Worm (Caenorhabditis elegans) whole organism, L1 larva: ENCODE results near the gene T19H12.2.

Source experiments
- C04F5.9 ChIP-seq: sonication (generic microtip); optimal IDR thresholded peaks from 2 replicates; lab custom pipeline; 2016; ENCODE audit warnings: missing genetic modification characterization, missing compliant biosample characterization
- C16A3.4 ChIP-seq: fragments of 150-350 bp; optimal IDR thresholded peaks from 2 replicates; lab custom pipeline; 2014; ENCODE audit warnings: missing biosample characterization, missing genetic modification characterization
- aly-2 ChIP-seq: fragments of 150-350 bp; optimal IDR thresholded peaks from 2 replicates; lab custom pipeline; 2014; ENCODE audit warnings: missing biosample characterization, missing genetic modification characterization
- ceh-63 ChIP-seq: fragments of 200-800 bp; sonication (Bioruptor generic); optimal IDR thresholded peaks from 2 replicates; lab custom pipeline; 2018; ENCODE audit warnings: mild to moderate bottlenecking, missing genetic modification characterization, missing compliant biosample characterization
- ceh-82 ChIP-seq, 3 experiments: fragments of 150-350 bp in 1 of 3; sonication (generic microtip) in 2 of 3; optimal IDR thresholded peaks; 2 replicates each; lab custom pipeline; 2014 to 2017; ENCODE audit warnings: missing biosample characterization in 3 of 3, missing genetic modification characterization in 3 of 3
- ceh-90 ChIP-seq: sonication (generic microtip); optimal IDR thresholded peaks from 2 replicates; lab custom pipeline; 2016; ENCODE audit warnings: missing genetic modification characterization, missing compliant biosample characterization
- dpl-1 ChIP-seq, 3 experiments: fragments of 150-350 bp in 2 of 3; sonication (generic microtip) in 1 of 3; optimal IDR thresholded peaks; 2 replicates each; lab custom pipeline; 2014 to 2017; ENCODE audit warnings: missing biosample characterization in 3 of 3, missing genetic modification characterization in 3 of 3, missing genetic modification reagents in 3 of 3
- dsc-1 ChIP-seq: sonication (generic microtip); optimal IDR thresholded peaks from 2 replicates; lab custom pipeline; 2016; ENCODE audit warnings: mild to moderate bottlenecking, missing genetic modification characterization, missing compliant biosample characterization
- egl-13 ChIP-seq: sonication (generic microtip); optimal IDR thresholded peaks from 2 replicates; lab custom pipeline; 2016; ENCODE audit warnings: missing genotype, missing genetic modification reagents, missing genetic modification characterization, missing compliant biosample characterization
- egl-27 ChIP-seq, 2 experiments: fragments of 150-350 bp in 1 of 2; sonication (generic microtip); optimal IDR thresholded peaks; 3 replicates each; lab custom pipeline; 2017 to 2018; ENCODE audit warnings: missing biosample characterization in 2 of 2, missing genetic modification characterization in 2 of 2, missing genetic modification reagents in 2 of 2
- elt-2 ChIP-seq: sonication (generic microtip); optimal IDR thresholded peaks from 2 replicates; lab custom pipeline; 2016; ENCODE audit warnings: missing genetic modification characterization, mild to moderate bottlenecking, inconsistent platforms, missing compliant biosample characterization, missing genetic modification reagents
- fkh-4 ChIP-seq: sonication (generic microtip); optimal IDR thresholded peaks from 2 replicates; lab custom pipeline; 2016; ENCODE audit warnings: missing compliant biosample characterization, missing genetic modification characterization, borderline replicate concordance
- fkh-8 ChIP-seq: sonication (generic microtip); optimal IDR thresholded peaks from 2 replicates; lab custom pipeline; 2016; ENCODE audit warnings: mild to moderate bottlenecking, missing genetic modification characterization, missing compliant biosample characterization
- fos-1 ChIP-seq: fragments of 150-350 bp; optimal IDR thresholded peaks from 2 replicates; lab custom pipeline; 2014; ENCODE audit warnings: missing biosample characterization, missing genetic modification characterization
- grh-1 ChIP-seq: fragments of 200-800 bp; sonication (Bioruptor generic); IDR thresholded peaks from 2 replicates; pipeline ENCODE4 v1.3.6; 2022; ENCODE audit warnings: missing genetic modification reagents, missing genetic modification characterization, missing compliant biosample characterization
- hlh-17 ChIP-seq: fragments of 200-800 bp; sonication (Bioruptor generic); optimal IDR thresholded peaks from 2 replicates; lab custom pipeline; 2018; ENCODE audit warnings: missing genetic modification characterization, mild to moderate bottlenecking, missing compliant biosample characterization, moderate library complexity, borderline replicate concordance
- hlh-4 ChIP-seq: sonication (generic microtip); optimal IDR thresholded peaks from 2 replicates; lab custom pipeline; 2016; ENCODE audit warnings: mild to moderate bottlenecking, missing genetic modification characterization, missing compliant biosample characterization
- hpl-2 ChIP-seq: fragments of 150-350 bp; optimal IDR thresholded peaks from 2 replicates; lab custom pipeline; 2014; ENCODE audit warnings: missing biosample characterization, missing genetic modification reagents, missing genetic modification characterization
- irx-1 ChIP-seq: sonication (generic microtip); optimal IDR thresholded peaks from 2 replicates; lab custom pipeline; 2016; ENCODE audit warnings: missing genetic modification characterization, missing compliant biosample characterization
- isw-1 ChIP-seq: fragments of 200-800 bp; sonication (Bioruptor generic); IDR thresholded peaks from 2 replicates; pipeline ENCODE4 v1.3.6; 2022; ENCODE audit warnings: missing genetic modification characterization, missing compliant biosample characterization
- lin-14 ChIP-seq: fragments of 200-800 bp; sonication (Bioruptor generic); optimal IDR thresholded peaks from 2 replicates; lab custom pipeline; 2018; ENCODE audit warnings: mild to moderate bottlenecking, missing genetic modification characterization, moderate library complexity, missing compliant biosample characterization
- lin-39 ChIP-seq: fragments of 150-350 bp; optimal IDR thresholded peaks from 2 replicates; lab custom pipeline; 2014; ENCODE audit warnings: missing biosample characterization, missing genetic modification reagents, missing genetic modification characterization
- lsy-2 ChIP-seq, 2 experiments: fragments of 150-350 bp; optimal IDR thresholded peaks; 2 replicates each; lab custom pipeline; 2014; ENCODE audit warnings: missing biosample characterization in 2 of 2, missing genetic modification characterization in 2 of 2
- nhr-11 ChIP-seq: fragments of 150-350 bp; optimal IDR thresholded peaks from 2 replicates; lab custom pipeline; 2014; ENCODE audit warnings: missing biosample characterization, missing genetic modification characterization
- nhr-12 ChIP-seq: sonication (generic microtip); optimal IDR thresholded peaks from 2 replicates; lab custom pipeline; 2017; ENCODE audit warnings: missing biosample characterization, missing genetic modification characterization
- nhr-20 ChIP-seq: sonication (generic microtip); optimal IDR thresholded peaks from 2 replicates; lab custom pipeline; 2016; ENCODE audit warnings: mild to moderate bottlenecking, missing genetic modification characterization, missing compliant biosample characterization
- nhr-47 ChIP-seq: sonication (generic microtip); optimal IDR thresholded peaks from 2 replicates; lab custom pipeline; 2016; ENCODE audit warnings: mild to moderate bottlenecking, missing genetic modification characterization, moderate library complexity, missing compliant biosample characterization
- nhr-71 ChIP-seq: sonication (generic microtip); optimal IDR thresholded peaks from 2 replicates; lab custom pipeline; 2016; ENCODE audit warnings: mild to moderate bottlenecking, missing genetic modification characterization, moderate library complexity, missing compliant biosample characterization
- nhr-77 ChIP-seq: fragments of 150-350 bp; optimal IDR thresholded peaks from 2 replicates; lab custom pipeline; 2014; ENCODE audit warnings: missing biosample characterization, missing genetic modification characterization
- nhr-84 ChIP-seq: sonication (generic microtip); optimal IDR thresholded peaks from 2 replicates; lab custom pipeline; 2017; ENCODE audit warnings: missing biosample characterization, missing genetic modification characterization
- nhr-90 ChIP-seq: sonication (generic microtip); optimal IDR thresholded peaks from 2 replicates; lab custom pipeline; 2016; ENCODE audit warnings: mild to moderate bottlenecking, missing genetic modification characterization, missing compliant biosample characterization; ENCODE audit not compliant: poor library complexity
- pag-3 ChIP-seq: sonication (generic microtip); optimal IDR thresholded peaks from 2 replicates; lab custom pipeline; 2017; ENCODE audit warnings: missing genetic modification characterization, mild to moderate bottlenecking, missing compliant biosample characterization, antibody characterized with exemption, borderline replicate concordance; ENCODE audit not compliant: insufficient read depth
- rnt-1 ChIP-seq: sonication (generic microtip); optimal IDR thresholded peaks from 2 replicates; lab custom pipeline; 2016; ENCODE audit warnings: mild to moderate bottlenecking, missing genetic modification characterization, moderate library complexity, missing compliant biosample characterization
- skn-1 ChIP-seq: fragments of 150-350 bp; optimal IDR thresholded peaks from 2 replicates; lab custom pipeline; 2014; ENCODE audit warnings: missing biosample characterization, missing genetic modification characterization
- swsn-7 ChIP-seq: sonication (generic microtip); optimal IDR thresholded peaks from 2 replicates; lab custom pipeline; 2016; ENCODE audit warnings: missing genetic modification characterization, missing compliant biosample characterization
- tbx-2 ChIP-seq: sonication (generic microtip); optimal IDR thresholded peaks from 2 replicates; lab custom pipeline; 2016; ENCODE audit warnings: missing genetic modification characterization, missing compliant biosample characterization
- tlp-1 ChIP-seq: fragments of 150-350 bp; optimal IDR thresholded peaks from 2 replicates; lab custom pipeline; 2014; ENCODE audit warnings: missing biosample characterization, missing genetic modification characterization
- unc-30 ChIP-seq: sonication (generic microtip); optimal IDR thresholded peaks from 2 replicates; lab custom pipeline; 2017; ENCODE audit warnings: missing biosample characterization, missing genetic modification characterization
- unc-86 ChIP-seq: sonication (generic microtip); optimal IDR thresholded peaks from 2 replicates; lab custom pipeline; 2016; ENCODE audit warnings: missing genetic modification characterization, missing compliant biosample characterization
- xbp-1 ChIP-seq: sonication (generic microtip); optimal IDR thresholded peaks from 2 replicates; lab custom pipeline; 2016; ENCODE audit warnings: missing genetic modification characterization, missing compliant biosample characterization
- zag-1 ChIP-seq: fragments of 150-350 bp; optimal IDR thresholded peaks from 2 replicates; lab custom pipeline; 2014; ENCODE audit warnings: missing biosample characterization, missing genetic modification characterization
- zip-4 ChIP-seq: fragments of 200-800 bp; sonication (Bioruptor generic); optimal IDR thresholded peaks from 2 replicates; lab custom pipeline; 2018; ENCODE audit warnings: mild to moderate bottlenecking, missing genetic modification characterization, moderate library complexity, missing compliant biosample characterization

T19H12.2 gene

DNA sequence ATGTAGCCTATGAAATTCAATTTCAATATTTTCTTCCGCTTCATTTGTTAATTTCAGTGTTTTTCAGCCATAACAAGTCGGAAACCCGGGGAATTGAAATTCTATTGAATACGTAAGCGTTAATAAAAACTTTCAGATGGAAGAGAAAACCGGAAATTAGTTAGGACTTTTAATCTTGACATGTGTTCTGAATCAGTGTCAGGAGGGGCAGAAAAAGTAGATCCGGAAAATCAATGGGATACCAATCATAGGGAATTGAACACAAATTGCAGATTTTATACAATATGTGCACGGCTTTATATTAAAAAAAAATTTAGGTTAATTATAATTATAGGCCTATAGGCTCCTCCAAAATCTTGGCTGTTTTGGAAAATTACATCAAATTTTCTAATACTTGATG is 25.9 kb upstream of the T19H12.2 start:
- TF ChIP-seq fkh-8 (peak; percentile 4), dsc-1 (tag; lab: Kevin White, UChicago) (peak; percentile 92), nhr-12 (tag; lab: Kevin White, UChicago) (no peak), nhr-47 (tag; lab: Kevin White, UChicago) (no peak), fkh-4 (peak; percentile 78), ceh-82 (tag; optimal IDR thresholded peaks at IDR 0.05; lab: Kevin White, UChicago) (no peak), fos-1 (tag; lab: Kevin White, UChicago) (no peak), tbx-2 (tag; lab: Kevin White, UChicago) (no peak), grh-1 (GFP tag; lab: Robert Waterston, UW) (no peak), nhr-71 (tag; lab: Kevin White, UChicago) (no peak)

DNA sequence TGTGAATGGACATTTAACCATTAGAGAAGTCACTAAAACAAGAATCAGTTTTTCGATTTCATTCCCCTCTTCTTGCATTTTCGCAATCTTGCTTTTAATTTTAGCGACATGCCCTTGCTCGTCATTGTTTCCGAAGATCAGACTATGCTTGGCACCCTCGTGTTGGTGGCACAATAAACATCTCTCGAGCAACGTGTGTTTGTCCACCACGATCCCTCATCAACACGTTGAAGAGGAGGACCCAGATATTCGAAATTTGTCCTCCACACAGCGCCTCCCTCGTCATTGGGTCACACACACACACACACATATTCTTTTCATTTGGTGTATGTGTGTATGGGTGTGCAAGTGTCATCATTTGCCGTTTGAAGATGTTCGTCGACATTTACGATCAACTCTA is 24.9 kb upstream of the T19H12.2 start, which contains the start of gene srd-32:
srd-32 (plus strand) TSS at position 301 of the 400 bp plus-strand sequence.
- TF ChIP-seq pag-3 (tag; lab: Kevin White, UChicago): no peak
- TF ChIP-seq dsc-1 (tag; lab: Kevin White, UChicago): peak; percentile 68
- TF ChIP-seq, all 84 proteins: peak for 1

DNA sequence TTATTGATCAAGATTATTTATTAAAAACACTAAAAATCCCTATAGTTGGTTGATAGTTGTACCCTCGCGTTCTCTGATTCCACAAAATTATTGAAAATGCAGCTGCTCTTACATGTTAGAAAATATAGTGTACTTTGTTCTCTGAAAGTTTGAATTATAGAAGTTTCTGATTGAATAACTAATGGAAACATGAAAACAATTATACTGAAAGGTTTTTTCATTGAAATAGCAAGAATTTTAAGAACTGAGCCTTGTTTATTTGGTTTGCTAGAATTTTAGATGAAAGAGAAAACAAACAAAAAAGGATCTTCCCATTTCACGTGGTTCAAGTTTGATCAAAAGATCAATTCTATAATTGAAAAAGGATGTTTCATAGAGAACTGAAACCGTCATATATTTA is 22.7 kb upstream of the T19H12.2 start:
- TF ChIP-seq lsy-2 (tag; optimal IDR thresholded peaks at IDR 0.05; lab: Kevin White, UChicago): no peak
- peak; percentile 21 for TF ChIP-seq lin-14 (GFP tag; lab: Kevin White, UChicago)
- TF ChIP-seq nhr-71 (tag; lab: Kevin White, UChicago): peak; percentile 46
- peak; percentile 32 for TF ChIP-seq dsc-1 (tag; lab: Kevin White, UChicago)
- no peak for TF ChIP-seq aly-2
- TF ChIP-seq hlh-4 (tag; lab: Kevin White, UChicago): peak; percentile 59
- TF ChIP-seq hpl-2 (GFP tag; lab: Kevin White, UChicago): no peak
- peak; percentile 18 for TF ChIP-seq unc-86
- peak; percentile 52 for TF ChIP-seq fkh-8
- TF ChIP-seq, all 84 proteins: peak for 6

DNA sequence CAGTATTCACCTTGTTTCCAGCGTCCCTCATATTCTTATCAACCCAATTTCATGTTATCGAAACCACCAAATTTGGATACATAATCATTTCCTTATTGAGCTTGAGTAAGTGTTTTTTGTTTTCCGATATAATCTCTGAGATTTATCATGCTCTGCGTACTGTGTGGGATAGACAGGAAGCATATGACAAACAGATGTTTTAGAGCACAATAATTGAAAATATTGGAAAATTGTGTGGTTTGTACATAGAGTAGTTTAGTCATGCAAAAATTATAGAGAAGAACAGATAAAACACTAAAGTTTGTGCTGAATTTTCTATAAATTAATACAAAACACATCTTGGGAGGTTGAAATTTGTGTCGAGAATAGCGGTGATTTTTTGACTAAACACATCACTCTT is 21.5 kb upstream of the T19H12.2 start:
- no peak for TF ChIP-seq C16A3.4
- TF ChIP-seq dsc-1 (tag; lab: Kevin White, UChicago): peak; percentile 94
- peak; percentile 77 for TF ChIP-seq fkh-4
- no peak for TF ChIP-seq nhr-84 (tag; lab: Kevin White, UChicago)

DNA sequence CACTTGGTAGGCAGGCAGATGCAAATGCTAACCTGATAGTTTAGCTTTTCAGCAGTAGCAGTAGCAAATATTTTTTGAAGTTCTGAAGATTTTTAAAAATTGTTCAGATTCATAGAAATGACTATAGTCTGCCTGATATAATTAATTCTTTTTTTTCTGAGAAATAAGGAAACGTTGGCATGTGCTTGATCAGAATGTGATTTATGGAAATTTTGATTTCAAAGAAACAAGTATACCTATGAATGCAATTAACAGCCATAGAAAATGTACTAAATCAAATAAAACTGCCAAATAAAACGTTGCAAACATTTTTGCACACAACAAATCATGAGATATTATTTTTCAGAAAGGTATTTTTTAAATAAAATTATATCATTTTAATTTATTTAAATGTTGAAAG is 19.6 kb upstream of the T19H12.2 start:
- TF ChIP-seq nhr-77 (no peak), hlh-17 (GFP tag; lab: Kevin White, UChicago) (no peak), nhr-90 (no peak), skn-1 (tag; lab: Kevin White, UChicago) (no peak), C04F5.9 (no peak), elt-2 (tag; lab: Kevin White, UChicago) (no peak), ceh-63 (GFP tag; lab: Kevin White, UChicago) (no peak), egl-27 (tag; optimal IDR thresholded peaks at IDR 0.05; lab: Kevin White, UChicago) (no peak), fkh-8 (peak; percentile 58), lsy-2 (tag; optimal IDR thresholded peaks at IDR 0.05; lab: Kevin White, UChicago) (no peak), lin-14 (GFP tag; lab: Kevin White, UChicago) (peak; percentile 44), irx-1 (tag; lab: Kevin White, UChicago) (no peak), zip-4 (GFP tag; lab: Kevin White, UChicago) (no peak), dpl-1 (GFP tag; optimal IDR thresholded peaks at IDR 0.05; lab: Kevin White, UChicago) (no peak), egl-13 (tag; lab: Kevin White, UChicago) (no peak), nhr-11 (tag; lab: Kevin White, UChicago) (peak; percentile 68), hlh-4 (tag; lab: Kevin White, UChicago) (peak; percentile 73), grh-1 (GFP tag; lab: Robert Waterston, UW) (no peak), lin-39 (tag; lab: Kevin White, UChicago) (no peak), tlp-1 (tag; lab: Kevin White, UChicago) (no peak), nhr-20 (tag; lab: Kevin White, UChicago) (peak; percentile 11), fos-1 (tag; lab: Kevin White, UChicago) (no peak), zag-1 (tag; lab: Kevin White, UChicago) (no peak), rnt-1 (tag; lab: Kevin White, UChicago) (no peak), xbp-1 (no peak), nhr-71 (tag; lab: Kevin White, UChicago) (peak; percentile 52), nhr-47 (tag; lab: Kevin White, UChicago) (peak; percentile 49), unc-30 (no peak), pag-3 (tag; lab: Kevin White, UChicago) (no peak), ceh-90 (tag; lab: Kevin White, UChicago) (no peak), swsn-7 (no peak), isw-1 (no peak)
